Worm (Caenorhabditis elegans): Measurements from ENCODE around the gene C34F6.12.

The C34F6.12 gene

DNA sequence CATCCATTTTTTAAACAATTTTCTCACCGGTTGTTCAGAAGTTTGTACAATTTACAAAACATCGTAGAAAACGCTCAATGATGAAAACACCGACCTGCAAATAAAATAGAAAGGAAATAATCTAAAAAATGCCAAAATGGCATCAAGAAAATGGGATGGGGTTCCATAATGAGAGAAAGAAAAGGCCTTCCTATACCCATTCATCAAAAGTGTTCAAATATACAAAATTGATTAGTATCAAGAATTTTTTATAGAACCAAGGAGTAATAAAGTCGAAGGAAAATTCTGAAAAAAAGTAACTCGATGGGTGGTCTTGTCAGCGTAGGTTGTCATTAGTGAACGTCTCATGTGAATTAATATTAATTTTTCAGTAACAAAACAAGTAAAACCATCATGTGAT, at the start of gene C34F6.12:
Gene C34F6.12 (minus strand): TSS at position 101 of the 400 bp plus-strand sequence.
- no peak for TF ChIP-seq nhr-25 (tag; optimal IDR thresholded peaks at IDR 0.05)
- TF ChIP-seq ceh-16 (tag; optimal IDR thresholded peaks at IDR 0.05): no peak
- no peak for TF ChIP-seq unc-62 (GFP tag; optimal IDR thresholded peaks at IDR 0.05)
- no peak for TF ChIP-seq aly-2 (tag; optimal IDR thresholded peaks at IDR 0.05)
- no peak for TF ChIP-seq lsy-12 (tag; optimal IDR thresholded peaks at IDR 0.05)
- no peak for TF ChIP-seq elt-1 (tag; optimal IDR thresholded peaks at IDR 0.05)
- no peak for TF ChIP-seq nhr-28 (tag; optimal IDR thresholded peaks at IDR 0.05)

ce11 chrX:11270882-11271281, 44.4 kb upstream of the C34F6.12 start, which contains the start of gene ifa-1:
Gene ifa-1 (plus strand): TSS chrX:11271182.
- TF ChIP-seq zag-1 (tag; optimal IDR thresholded peaks at IDR 0.05): no peak
- TF ChIP-seq pqm-1 (tag; optimal IDR thresholded peaks at IDR 0.05): no peak
- TF ChIP-seq nhr-12 (tag; optimal IDR thresholded peaks at IDR 0.05): no peak
- TF ChIP-seq nhr-28 (tag; optimal IDR thresholded peaks at IDR 0.05): no peak
- TF ChIP-seq nhr-76 (tag; optimal IDR thresholded peaks at IDR 0.05): no peak
- TF ChIP-seq nhr-237 (tag; optimal IDR thresholded peaks at IDR 0.05): no peak
- no peak for TF ChIP-seq mml-1 (tag; optimal IDR thresholded peaks at IDR 0.05)
- no peak for TF ChIP-seq fos-1 (tag; optimal IDR thresholded peaks at IDR 0.05)
- no peak for TF ChIP-seq fkh-10 (GFP tag; optimal IDR thresholded peaks at IDR 0.05)
- no peak for TF ChIP-seq ztf-4 (tag; optimal IDR thresholded peaks at IDR 0.05)
- no peak for TF ChIP-seq egl-5 (tag; optimal IDR thresholded peaks at IDR 0.05)
- TF ChIP-seq ztf-11 (tag; optimal IDR thresholded peaks at IDR 0.05): no peak

DNA sequence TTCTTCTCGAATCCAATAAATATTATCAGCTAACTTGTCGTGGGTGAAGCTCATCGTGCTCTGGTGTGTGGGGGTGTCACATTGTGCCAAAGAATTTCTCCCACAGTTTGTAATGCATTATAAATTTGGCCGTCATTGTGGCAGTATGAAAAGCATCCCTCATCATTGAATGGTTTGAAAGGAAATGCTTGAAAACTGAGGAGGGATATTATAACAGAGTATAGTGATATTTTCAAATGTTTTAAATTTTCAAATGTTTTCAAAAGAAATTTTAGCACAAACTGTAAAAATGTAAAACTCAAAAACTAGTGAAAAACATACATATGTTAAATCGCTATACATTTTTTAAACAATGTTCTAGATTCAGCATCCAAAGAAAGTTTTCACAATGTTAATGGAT, 42.5 kb upstream of the C34F6.12 start, which contains the start of gene C03A3.3:
Gene C03A3.3 (minus strand): TSS at position 101 of the 400 bp plus-strand sequence.
- TF ChIP-seq pha-4 (tag; optimal IDR thresholded peaks at IDR 0.05) (no peak), egl-5 (tag; optimal IDR thresholded peaks at IDR 0.05) (no peak), nhr-11 (tag; optimal IDR thresholded peaks at IDR 0.05) (no peak), elt-3 (tag; optimal IDR thresholded peaks at IDR 0.05) (no peak), skn-1 (tag; optimal IDR thresholded peaks at IDR 0.05) (no peak)

DNA sequence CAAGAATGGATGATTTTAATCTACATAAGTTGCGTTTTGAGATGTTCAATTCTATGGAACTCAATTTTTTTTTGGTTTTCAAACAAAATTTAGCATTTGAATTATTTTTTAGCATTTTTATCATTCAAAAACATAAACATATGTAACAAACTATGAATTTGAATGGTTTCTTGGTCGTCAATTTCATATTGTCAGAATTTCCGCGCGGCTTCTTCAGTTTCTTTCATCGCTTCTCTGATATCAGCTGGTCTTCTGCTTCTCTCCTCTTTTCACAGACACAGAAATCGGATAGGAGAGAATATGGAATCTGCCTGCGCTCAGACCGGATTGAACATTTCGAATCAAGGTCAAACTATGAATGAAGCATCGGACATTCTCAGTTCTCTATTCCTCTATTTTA, 40.2 kb upstream of the C34F6.12 start, which contains the start of gene C03A3.9:
Gene C03A3.9 (plus strand): TSS at position 301 of the 400 bp plus-strand sequence.
- TF ChIP-seq nhr-77 (tag; optimal IDR thresholded peaks at IDR 0.05) (no peak), nhr-43 (tag; optimal IDR thresholded peaks at IDR 0.05; ENCODE audit: poor library complexity, severe bottlenecking) (no peak), nhr-25 (tag; optimal IDR thresholded peaks at IDR 0.05) (peak; percentile 21), lin-15B (tag; optimal IDR thresholded peaks at IDR 0.05) (no peak), nhr-11 (tag; optimal IDR thresholded peaks at IDR 0.05) (no peak), mdl-1 (tag; optimal IDR thresholded peaks at IDR 0.05) (no peak), tbx-2 (tag; optimal IDR thresholded peaks at IDR 0.05) (no peak), egl-27 (tag; optimal IDR thresholded peaks at IDR 0.05) (no peak)

- TF ChIP-seq fkh-2 (tag; optimal IDR thresholded peaks at IDR 0.05) (no peak), zag-1 (tag; optimal IDR thresholded peaks at IDR 0.05) (no peak), pqm-1 (tag; optimal IDR thresholded peaks at IDR 0.05) (peak; percentile 84), unc-62 (GFP tag; optimal IDR thresholded peaks at IDR 0.05) (no peak), elt-2 (tag; optimal IDR thresholded peaks at IDR 0.05) (peak; percentile 82)
Observed at ce11 chrX:11264715-11265114, 38.2 kb upstream of the C34F6.12 start.

DNA sequence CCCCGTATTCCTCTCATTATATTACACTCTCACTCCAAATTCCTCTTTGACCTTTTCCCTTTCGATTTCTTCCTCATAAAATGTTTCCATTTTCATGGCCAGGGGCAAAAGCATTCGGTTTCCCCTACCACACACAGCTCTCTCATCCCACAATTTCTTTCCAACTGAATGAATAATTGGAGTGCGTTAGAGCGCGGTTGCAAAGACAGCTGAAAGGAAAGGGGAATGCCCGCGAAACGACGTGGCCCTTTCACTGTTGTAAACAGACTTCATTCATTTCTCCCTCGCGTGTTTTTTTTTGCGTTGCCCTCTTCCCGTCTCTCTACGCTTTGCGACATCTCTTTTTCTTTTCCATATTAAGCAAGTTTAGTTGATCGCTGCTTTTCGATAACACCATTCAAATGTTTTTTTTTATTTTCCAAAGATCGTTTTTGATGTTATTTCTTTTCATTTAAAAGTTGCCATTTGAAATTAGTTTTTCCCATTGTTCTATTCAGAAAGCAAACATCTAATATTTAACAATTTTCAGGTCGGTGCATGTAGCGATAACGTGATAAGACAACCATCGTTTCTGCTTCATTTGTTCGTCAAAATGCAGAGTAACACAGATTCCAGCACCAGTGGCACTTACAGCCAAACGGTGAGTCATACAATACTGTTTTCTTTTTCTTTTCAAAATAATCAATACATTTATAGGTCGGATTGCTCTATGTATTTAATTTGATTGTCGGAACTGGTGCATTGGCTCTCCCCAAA, 36.0 kb upstream of the C34F6.12 start, which contains the start of gene C03A3.2:
Gene C03A3.2 (plus strand): TSS at position 530 of the 756 bp plus-strand sequence.
- TF ChIP-seq nfya-1 (tag; optimal IDR thresholded peaks at IDR 0.05; ENCODE audit: insufficient read depth): peak; percentile 88
- TF ChIP-seq mdl-1 (tag; optimal IDR thresholded peaks at IDR 0.05): no peak
- no peak for TF ChIP-seq elt-3 (tag; optimal IDR thresholded peaks at IDR 0.05)
- peak; percentile 19 for TF ChIP-seq tbx-2 (tag; optimal IDR thresholded peaks at IDR 0.05)
- peak; percentile 42 for TF ChIP-seq elt-1 (tag; optimal IDR thresholded peaks at IDR 0.05)
- TF ChIP-seq fos-1 (tag; optimal IDR thresholded peaks at IDR 0.05): no peak
- no peak for TF ChIP-seq skn-1 (tag; optimal IDR thresholded peaks at IDR 0.05)
- TF ChIP-seq ceh-9 (tag; optimal IDR thresholded peaks at IDR 0.05): no peak
- TF ChIP-seq nhr-76 (tag; optimal IDR thresholded peaks at IDR 0.05): no peak
- no peak for TF ChIP-seq ztf-11 (tag; optimal IDR thresholded peaks at IDR 0.05)
- TF ChIP-seq zag-1 (tag; optimal IDR thresholded peaks at IDR 0.05): no peak
- no peak for TF ChIP-seq ZK546.5 (tag; optimal IDR thresholded peaks at IDR 0.05)
- TF ChIP-seq nhr-67 (tag; optimal IDR thresholded peaks at IDR 0.05): no peak
- TF ChIP-seq mml-1 (tag; optimal IDR thresholded peaks at IDR 0.05): no peak
- no peak for TF ChIP-seq nhr-237 (tag; optimal IDR thresholded peaks at IDR 0.05)
- TF ChIP-seq jun-1 (tag; optimal IDR thresholded peaks at IDR 0.05): no peak
- TF ChIP-seq fkh-2 (tag; optimal IDR thresholded peaks at IDR 0.05): no peak
- TF ChIP-seq nhr-28 (tag; optimal IDR thresholded peaks at IDR 0.05): no peak
- no peak for TF ChIP-seq eor-1 (tag; optimal IDR thresholded peaks at IDR 0.05)
- no peak for TF ChIP-seq nhr-43 (tag; optimal IDR thresholded peaks at IDR 0.05; ENCODE audit: poor library complexity, severe bottlenecking)
- TF ChIP-seq egl-27 (tag; optimal IDR thresholded peaks at IDR 0.05): peak; percentile 23
- peak; percentile 95 for TF ChIP-seq egl-5 (tag; optimal IDR thresholded peaks at IDR 0.05)
- no peak for TF ChIP-seq lsy-12 (tag; optimal IDR thresholded peaks at IDR 0.05)
- no peak for TF ChIP-seq R02D3.7 (tag; optimal IDR thresholded peaks at IDR 0.05)
- TF ChIP-seq unc-62 (GFP tag; optimal IDR thresholded peaks at IDR 0.05): no peak
- TF ChIP-seq nhr-77 (tag; optimal IDR thresholded peaks at IDR 0.05): no peak
- no peak for TF ChIP-seq unc-39 (tag; optimal IDR thresholded peaks at IDR 0.05)
- peak; percentile 43 for TF ChIP-seq elt-2 (tag; optimal IDR thresholded peaks at IDR 0.05)
